Fruit fly (Drosophila melanogaster) whole organism, prepupa: ENCODE data around the gene rdgA.
A peak's percentile ranks its signal among the peaks of the same experiment; 100 is the strongest.

Experiments
- Blimp-1 ChIP-seq: fragments of 200-800 bp; sonication (Bioruptor generic); optimal IDR thresholded peaks from 3 replicates; lab custom pipeline; 2017; ENCODE audit warnings: missing biosample characterization, missing genetic modification characterization, mild to moderate bottlenecking, moderate library complexity, missing genetic modification reagents
- CG10631 ChIP-seq: fragments of 200-800 bp; sonication (Bioruptor generic); optimal IDR thresholded peaks from 2 replicates; lab custom pipeline; 2016; ENCODE audit warnings: missing biosample characterization, missing genetic modification characterization
- CG11294 ChIP-seq: fragments of 200-800 bp; sonication (Bioruptor generic); IDR thresholded peaks from 2 replicates; pipeline ENCODE4 v1.3.6; 2022; ENCODE audit warnings: missing biosample characterization, missing genetic modification characterization
- CG15336 ChIP-seq: fragments of 200-800 bp; sonication (Bioruptor generic); IDR thresholded peaks from 2 replicates; pipeline ENCODE4 v1.3.6; 2022; ENCODE audit warnings: missing biosample characterization, missing genetic modification characterization
- CG1621 ChIP-seq: fragments of 200-800 bp; sonication (Bioruptor generic); optimal IDR thresholded peaks from 3 replicates; lab custom pipeline; 2018; ENCODE audit warnings: missing biosample characterization, mild to moderate bottlenecking, missing genetic modification characterization
- CG16779 ChIP-seq: fragments of 200-800 bp; sonication (Bioruptor generic); optimal IDR thresholded peaks from 3 replicates; lab custom pipeline; 2017; ENCODE audit warnings: missing biosample characterization, mild to moderate bottlenecking, missing genetic modification characterization
- CG31627 ChIP-seq: fragments of 200-800 bp; sonication (Bioruptor generic); optimal IDR thresholded peaks from 3 replicates; lab custom pipeline; 2016; ENCODE audit warnings: missing biosample characterization, missing genetic modification characterization
- CG3919 ChIP-seq: fragments of 200-800 bp; sonication (Bioruptor generic); optimal IDR thresholded peaks from 3 replicates; lab custom pipeline; 2016; ENCODE audit warnings: missing biosample characterization, missing genetic modification characterization
- CG6163 ChIP-seq: fragments of 200-800 bp; sonication (Bioruptor generic); IDR thresholded peaks from 3 replicates; pipeline ENCODE4 v1.3.6; 2022; ENCODE audit warnings: missing biosample characterization, missing genetic modification characterization
- CG6792 ChIP-seq: fragments of 200-800 bp; sonication (Bioruptor generic); optimal IDR thresholded peaks from 3 replicates; lab custom pipeline; 2016; ENCODE audit warnings: missing biosample characterization, missing genetic modification characterization
- CG6808 ChIP-seq: fragments of 200-800 bp; sonication (Bioruptor generic); optimal IDR thresholded peaks from 3 replicates; lab custom pipeline; 2017; ENCODE audit warnings: missing biosample characterization, missing genetic modification characterization, mild to moderate bottlenecking, moderate library complexity, missing genetic modification reagents
- CG6854 ChIP-seq: fragments of 200-800 bp; sonication (Bioruptor generic); optimal IDR thresholded peaks from 2 replicates; lab custom pipeline; 2017; ENCODE audit warnings: missing biosample characterization, mild to moderate bottlenecking, missing genetic modification characterization
- CG8119 ChIP-seq: fragments of 200-800 bp; sonication (Bioruptor generic); IDR thresholded peaks from 3 replicates; pipeline ENCODE4 v1.3.6; 2022; ENCODE audit warnings: missing biosample characterization, missing genetic modification characterization
- CG9139 ChIP-seq: fragments of 200-800 bp; sonication (Bioruptor generic); optimal IDR thresholded peaks from 3 replicates; lab custom pipeline; 2017; ENCODE audit warnings: missing biosample characterization, mild to moderate bottlenecking, missing genetic modification characterization
- Eip75B ChIP-seq: fragments of 200-800 bp; sonication (Bioruptor generic); optimal IDR thresholded peaks from 3 replicates; lab custom pipeline; 2016; ENCODE audit warnings: missing biosample characterization, missing genetic modification characterization
- Eip78C ChIP-seq: fragments of 200-800 bp; sonication (Bioruptor generic); peaks from one replicate; lab custom pipeline; 2016; ENCODE audit warnings: missing biosample characterization, missing genetic modification characterization
- Hr38 ChIP-seq: sonication (Bioruptor generic); optimal IDR thresholded peaks from 2 replicates; lab custom pipeline; 2016; ENCODE audit warnings: missing biosample characterization, missing genetic modification characterization
- Hr39 ChIP-seq: fragments of 200-800 bp; sonication (Bioruptor generic); optimal IDR thresholded peaks from 2 replicates; lab custom pipeline; 2016; ENCODE audit warnings: missing biosample characterization, missing genetic modification characterization
- Hr4 ChIP-seq: fragments of 200-800 bp; sonication (Bioruptor generic); optimal IDR thresholded peaks from 3 replicates; lab custom pipeline; 2016; ENCODE audit warnings: missing biosample characterization, missing genetic modification characterization
- Met ChIP-seq: fragments of 200-800 bp; sonication (Bioruptor generic); optimal IDR thresholded peaks from 3 replicates; lab custom pipeline; 2016; ENCODE audit warnings: missing biosample characterization, missing genetic modification characterization
- Smox ChIP-seq: fragments of 200-800 bp; sonication (Bioruptor generic); optimal IDR thresholded peaks from 3 replicates; lab custom pipeline; 2016; ENCODE audit warnings: missing biosample characterization, missing genetic modification characterization
- Sox102F ChIP-seq: fragments of 200-800 bp; sonication (Bioruptor generic); optimal IDR thresholded peaks from 2 replicates; lab custom pipeline; 2016; ENCODE audit warnings: missing biosample characterization, mild to moderate bottlenecking, missing genetic modification characterization
- Sox14 ChIP-seq: fragments of 200-800 bp; sonication (Bioruptor generic); optimal IDR thresholded peaks from 3 replicates; lab custom pipeline; 2016; ENCODE audit warnings: missing biosample characterization, missing genetic modification characterization
- Sox15 ChIP-seq: fragments of 200-800 bp; sonication (Bioruptor generic); optimal IDR thresholded peaks from 3 replicates; lab custom pipeline; 2016; ENCODE audit warnings: missing biosample characterization, missing genetic modification characterization
- achi ChIP-seq: fragments of 200-800 bp; sonication (Bioruptor generic); optimal IDR thresholded peaks from 3 replicates; lab custom pipeline; 2016; ENCODE audit warnings: missing biosample characterization, missing genetic modification characterization
- acj6 ChIP-seq: fragments of 200-800 bp; sonication (Bioruptor generic); optimal IDR thresholded peaks from 3 replicates; lab custom pipeline; 2016; ENCODE audit warnings: missing biosample characterization, missing genetic modification characterization
- cyc ChIP-seq: fragments of 200-800 bp; sonication (Bioruptor generic); optimal IDR thresholded peaks from 3 replicates; lab custom pipeline; 2016; ENCODE audit warnings: missing biosample characterization, missing genetic modification characterization
- dac ChIP-seq: fragments of 200-800 bp; sonication (Bioruptor generic); optimal IDR thresholded peaks from 2 replicates; lab custom pipeline; 2017; ENCODE audit warnings: missing biosample characterization, mild to moderate bottlenecking, missing genetic modification characterization
- dsx ChIP-seq: fragments of 200-800 bp; optimal IDR thresholded peaks from 3 replicates; lab custom pipeline; 2019; ENCODE audit warnings: missing biosample characterization, mild to moderate bottlenecking, missing genetic modification characterization, moderate library complexity; ENCODE audit not compliant: poor library complexity, severe bottlenecking
- eg ChIP-seq: fragments of 200-800 bp; sonication (Bioruptor generic); IDR thresholded peaks from 3 replicates; pipeline ENCODE4 v1.3.6; 2022; ENCODE audit warnings: missing biosample characterization, missing genetic modification characterization
- esn ChIP-seq: fragments of 200-800 bp; sonication (Bioruptor generic); optimal IDR thresholded peaks from 2 replicates; lab custom pipeline; 2016; ENCODE audit warnings: missing biosample characterization, mild to moderate bottlenecking, missing genetic modification characterization, moderate library complexity
- lz ChIP-seq: fragments of 200-800 bp; sonication (Bioruptor generic); optimal IDR thresholded peaks from 3 replicates; lab custom pipeline; 2016; ENCODE audit warnings: missing biosample characterization, missing genetic modification characterization
- net ChIP-seq: fragments of 200-800 bp; sonication (Bioruptor generic); optimal IDR thresholded peaks from 3 replicates; lab custom pipeline; 2016; ENCODE audit warnings: missing biosample characterization, missing genetic modification characterization
- pdm3 ChIP-seq: fragments of 200-800 bp; sonication (Bioruptor generic); optimal IDR thresholded peaks from 3 replicates; lab custom pipeline; 2016; ENCODE audit warnings: missing biosample characterization, missing genetic modification characterization
- salr ChIP-seq, 2 experiments: fragments of 200-800 bp; sonication (Bioruptor generic); optimal IDR thresholded peaks; 3 replicates each; lab custom pipeline; 2016 to 2018; ENCODE audit warnings: missing biosample characterization in 2 of 2, missing genetic modification characterization in 2 of 2, mild to moderate bottlenecking in 1 of 2
- ss ChIP-seq, 2 experiments: fragments of 200-800 bp; sonication (Bioruptor generic); optimal IDR thresholded peaks; 2 replicates in 1 of 2; 3 replicates in 1 of 2; lab custom pipeline; 2017 to 2018; ENCODE audit warnings: mild to moderate bottlenecking in 2 of 2, missing biosample characterization in 2 of 2, missing genetic modification characterization in 2 of 2, moderate library complexity in 1 of 2
- svp ChIP-seq: fragments of 200-800 bp; sonication (Bioruptor generic); peaks from one replicate; lab custom pipeline; 2016; ENCODE audit warnings: missing biosample characterization, missing genetic modification characterization
- topi ChIP-seq: fragments of 200-800 bp; sonication (Bioruptor generic); optimal IDR thresholded peaks from 3 replicates; lab custom pipeline; 2016; ENCODE audit warnings: missing biosample characterization, missing genetic modification characterization

Gene rdgA

dm6 chrX:8897859-8898427, 8.9 kb upstream of the rdgA start, which contains the start of gene Moe (continued):
- peak; percentile 18 for TF ChIP-seq CG6792
- TF ChIP-seq Blimp-1: peak; percentile 9
- TF ChIP-seq topi (GFP tag; lab: Kevin White, UChicago): peak; percentile 47
- peak; percentile 28 for TF ChIP-seq Eip75B (GFP tag; lab: Kevin White, UChicago)
- peak; percentile 11 for TF ChIP-seq Sox102F (GFP tag; lab: Kevin White, UChicago)
- peak; percentile 27 for TF ChIP-seq Sox15 (GFP tag; lab: Kevin White, UChicago)
- TF ChIP-seq Hr38 (GFP tag; lab: Kevin White, UChicago): peak; percentile 1
- peak; percentile 62 for TF ChIP-seq CG31627 (GFP tag; lab: Kevin White, UChicago)
- TF ChIP-seq dac (GFP tag; lab: Kevin White, UChicago): peak; percentile 55

DNA sequence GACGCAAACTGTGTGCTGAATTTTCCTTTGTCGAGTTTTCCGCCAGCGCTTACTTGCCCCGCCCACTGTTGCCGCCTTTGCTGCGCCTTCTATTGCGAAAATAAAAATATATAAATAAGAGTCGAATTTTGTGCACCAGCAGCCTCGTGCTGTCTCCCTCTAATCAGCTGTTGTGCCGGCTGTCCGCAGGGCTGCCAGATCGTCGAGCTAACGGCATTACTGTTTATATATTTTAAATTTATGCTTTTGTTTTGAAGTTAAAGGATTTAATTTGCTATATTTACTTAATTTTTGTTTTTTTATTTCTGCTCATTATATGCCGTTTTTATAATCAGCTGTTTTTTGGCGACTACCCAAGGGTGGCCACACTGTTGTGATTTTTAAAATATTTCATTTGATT, 6.8 kb upstream of the rdgA start, which contains the start of gene Uros1:
Uros1 (minus strand) TSS at position 171 of the 400 bp plus-strand sequence.
- TF ChIP-seq CG6163 (peak; percentile 51; the same call in 2 of the 3 replicates), CG31627 (GFP tag; lab: Kevin White, UChicago) (peak; percentile 19), eg (GFP tag; lab: Robert Waterston, UW) (peak; percentile 62), CG15336 (GFP tag; lab: Robert Waterston, UW) (no peak), esn (GFP tag; lab: Kevin White, UChicago) (peak; percentile 33), CG1621 (tag; lab: Kevin White, UChicago) (no peak), CG10631 (GFP tag; lab: Kevin White, UChicago) (peak; percentile 20), Smox (peak; percentile 36), achi (GFP tag; lab: Kevin White, UChicago) (peak; percentile 22), pdm3 (peak; percentile 39), Sox102F (GFP tag; lab: Kevin White, UChicago) (peak; percentile 4), Eip78C (GFP tag; lab: Kevin White, UChicago) (no peak), Hr39 (peak; percentile 13), CG16779 (no peak), acj6 (peak; percentile 25), svp (GFP tag; lab: Kevin White, UChicago) (peak; percentile 67), topi (GFP tag; lab: Kevin White, UChicago) (peak; percentile 33), CG9139 (GFP tag; lab: Kevin White, UChicago) (no peak), cyc (GFP tag; lab: Kevin White, UChicago) (peak; percentile 3), CG6792 (no peak), Met (GFP tag; lab: Kevin White, UChicago) (peak; percentile 28), Hr4 (GFP tag; lab: Kevin White, UChicago) (peak; percentile 53), CG6854 (GFP tag; lab: Kevin White, UChicago) (no peak), ss (GFP tag; optimal IDR thresholded peaks at IDR 0.05; lab: Kevin White, UChicago) (no peak), CG3919 (peak; percentile 11), dac (GFP tag; lab: Kevin White, UChicago) (no peak), lz (GFP tag; lab: Kevin White, UChicago) (peak; percentile 46), Sox14 (GFP tag; lab: Kevin White, UChicago) (peak; percentile 33), salr (GFP tag; optimal IDR thresholded peaks at IDR 0.05; lab: Kevin White, UChicago) (no peak)
- TF ChIP-seq, all 60 proteins: peak for 19

- TF ChIP-seq Sox102F (GFP tag; lab: Kevin White, UChicago) (no peak), CG8119 (GFP tag; lab: Robert Waterston, UW) (no peak), CG11294 (GFP tag; lab: Robert Waterston, UW) (no peak), dsx (GFP tag; lab: Kevin White, UChicago) (no peak), net (GFP tag; lab: Kevin White, UChicago) (no peak), Eip75B (GFP tag; lab: Kevin White, UChicago) (no peak), CG6808 (GFP tag; lab: Kevin White, UChicago) (no peak), CG6792 (no peak)
These were observed 5.4 kb upstream of the rdgA start, which contains the start of gene Rbm13 for dm6 chrX:8901447-8901846. Rbm13 (plus strand) TSS chrX:8901699.
